Worm (Caenorhabditis elegans) whole organism, L3 larva: ENCODE data around the gene hsp-12.6.

Source experiments
- aly-2 ChIP-seq: fragments of 150-350 bp; optimal IDR thresholded peaks from 2 replicates; lab custom pipeline; 2014; ENCODE audit warnings: missing biosample characterization, missing genetic modification characterization
- fkh-10 ChIP-seq: sonication (generic microtip); optimal IDR thresholded peaks from 2 replicates; lab custom pipeline; 2017; ENCODE audit warnings: missing biosample characterization, missing genetic modification reagents, missing genetic modification characterization
- snpc-4 ChIP-seq: fragments of 150-350 bp; optimal IDR thresholded peaks from 2 replicates; lab custom pipeline; 2014; ENCODE audit warnings: missing biosample characterization, missing genetic modification characterization
- unc-62 ChIP-seq: fragments of 150-350 bp; sonication (generic microtip); optimal IDR thresholded peaks from 4 replicates; lab custom pipeline; 2014; ENCODE audit warnings: missing biosample characterization, missing genetic modification reagents, missing genetic modification characterization

DNA sequence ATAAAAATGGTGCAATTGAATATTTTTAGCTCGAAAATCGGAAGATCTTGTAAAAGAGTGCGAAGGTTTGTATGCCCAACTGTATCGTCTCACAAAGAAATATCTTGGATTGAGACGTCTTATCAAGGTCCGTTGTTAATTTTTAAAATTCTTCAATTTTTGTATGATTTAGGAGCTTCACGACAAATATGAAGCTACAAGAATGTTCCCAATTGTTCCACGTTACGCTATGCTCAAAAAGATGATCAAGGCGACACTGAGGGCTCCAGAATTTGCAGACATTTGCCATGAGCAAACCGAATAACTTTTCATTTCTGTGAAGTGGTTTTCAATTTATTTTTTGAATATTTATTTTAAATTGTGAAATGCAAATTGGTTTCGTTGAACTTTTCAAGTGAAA is 8.3 kb downstream of the hsp-12.6 start:
- TF ChIP-seq unc-62 (GFP tag; lab: Kevin White, UChicago): no peak
- no peak for TF ChIP-seq aly-2 (tag; lab: Kevin White, UChicago)
- no peak for TF ChIP-seq snpc-4
- TF ChIP-seq fkh-10: no peak
